Worm (Caenorhabditis elegans): Measurements from ENCODE around the gene vrp-1.
A peak's percentile ranks its signal among the peaks of the same experiment; 100 is the strongest.

vrp-1 gene

ce11 chrIV:3053428-3053827 lies 41.0 kb downstream of the vrp-1 start, which contains the start of gene ivph-3:
TSS of gene ivph-3 (plus strand) at chrIV:3053728.
- no peak for TF ChIP-seq ceh-83 (GFP tag; optimal IDR thresholded peaks at IDR 0.05)
- no peak for TF ChIP-seq bed-3 (GFP tag; optimal IDR thresholded peaks at IDR 0.05)
- no peak for TF ChIP-seq nhr-2 (tag; optimal IDR thresholded peaks at IDR 0.05)
- TF ChIP-seq M03D4.4 (tag; optimal IDR thresholded peaks at IDR 0.05): no peak

ce11 chrIV:3055320-3055719 lies 42.9 kb downstream of the vrp-1 start:
- TF ChIP-seq lsy-2 (tag; optimal IDR thresholded peaks at IDR 0.05) (peak; percentile 44), ces-1 (GFP tag; optimal IDR thresholded peaks at IDR 0.05) (peak; percentile 4), blmp-1 (tag; optimal IDR thresholded peaks at IDR 0.05) (no peak), ceh-43 (GFP tag; optimal IDR thresholded peaks at IDR 0.05) (peak; percentile 69), mep-1 (tag; optimal IDR thresholded peaks at IDR 0.05) (peak; percentile 1), pha-4 (tag; optimal IDR thresholded peaks at IDR 0.05) (no peak), sptf-1 (tag; optimal IDR thresholded peaks at IDR 0.05) (peak; percentile 24), M03D4.4 (tag; optimal IDR thresholded peaks at IDR 0.05) (no peak)

DNA sequence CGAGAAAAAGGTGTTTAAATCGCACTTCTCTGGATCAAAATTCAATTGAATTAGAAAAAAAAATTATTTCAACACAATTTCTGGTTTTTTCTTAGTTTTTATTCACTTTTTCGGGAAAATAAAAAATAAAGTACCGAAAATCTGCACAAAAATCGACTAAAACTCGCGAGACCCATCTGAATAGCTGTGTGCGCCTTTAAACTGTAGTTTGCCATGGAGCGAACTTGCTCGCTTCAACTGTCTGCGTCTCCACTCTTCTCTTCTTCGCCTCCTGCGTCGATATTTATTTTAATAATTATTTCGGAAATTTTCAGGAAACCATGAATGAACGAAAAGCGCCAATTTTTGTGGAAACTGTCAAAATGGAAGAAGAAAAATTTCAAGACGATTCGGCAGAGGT lies 43.5 kb downstream of the vrp-1 start:
- TF ChIP-seq zip-8 (tag; optimal IDR thresholded peaks at IDR 0.05) (no peak), M03D4.4 (tag; optimal IDR thresholded peaks at IDR 0.05) (no peak), cnd-1 (tag; optimal IDR thresholded peaks at IDR 0.05) (no peak), ceh-39 (tag; optimal IDR thresholded peaks at IDR 0.05) (peak; percentile 7), sptf-1 (tag; optimal IDR thresholded peaks at IDR 0.05) (no peak), nhr-237 (tag; optimal IDR thresholded peaks at IDR 0.05) (no peak), lin-13 (tag; optimal IDR thresholded peaks at IDR 0.05) (peak; percentile 1), bed-3 (GFP tag; optimal IDR thresholded peaks at IDR 0.05) (no peak), blmp-1 (tag; optimal IDR thresholded peaks at IDR 0.05) (no peak), unc-62 (GFP tag; optimal IDR thresholded peaks at IDR 0.05) (no peak), lsy-2 (tag; optimal IDR thresholded peaks at IDR 0.05) (peak; percentile 53), unc-120 (tag; optimal IDR thresholded peaks at IDR 0.05; ENCODE audit: poor library complexity, severe bottlenecking) (no peak), mep-1 (tag; optimal IDR thresholded peaks at IDR 0.05) (peak; percentile 31)

- TF ChIP-seq cnd-1 (tag; optimal IDR thresholded peaks at IDR 0.05): no peak
- no peak for TF ChIP-seq nhr-28 (tag; optimal IDR thresholded peaks at IDR 0.05)
- no peak for TF ChIP-seq mls-2 (tag; optimal IDR thresholded peaks at IDR 0.05)
- no peak for TF ChIP-seq bed-3 (GFP tag; optimal IDR thresholded peaks at IDR 0.05)
- TF ChIP-seq flh-1 (GFP tag; optimal IDR thresholded peaks at IDR 0.05): no peak
These were observed 50.6 kb downstream of the vrp-1 start, which contains the start of gene Y67D8C.6 for ce11 chrIV:3062936-3063439. TSS of gene Y67D8C.6 (minus strand) at chrIV:3063389.

All from whole organism, mixed stage, embryonic.